Worm (Caenorhabditis elegans) whole organism, L4 larva: ENCODE measurements around the gene unc-104.

ENCODE experiments used
- aha-1 ChIP-seq: fragments of 150-350 bp; peaks from one replicate; lab custom pipeline; 2014; ENCODE audit warnings: missing biosample characterization, missing genetic modification characterization
- ceh-32 ChIP-seq: sonication (generic microtip); optimal IDR thresholded peaks from 2 replicates; lab custom pipeline; 2016; ENCODE audit warnings: mild to moderate bottlenecking, missing genetic modification characterization, missing compliant biosample characterization; ENCODE audit not compliant: poor library complexity
- dmd-6 ChIP-seq: fragments of 200-800 bp; sonication (Bioruptor generic); IDR thresholded peaks from 2 replicates; pipeline ENCODE4 v1.3.6; 2022; ENCODE audit warnings: missing genetic modification reagents, missing genetic modification characterization, missing compliant biosample characterization
- nhr-11 ChIP-seq: fragments of 150-350 bp; optimal IDR thresholded peaks from 2 replicates; lab custom pipeline; 2014; ENCODE audit warnings: missing biosample characterization, missing genetic modification characterization
- nhr-237 ChIP-seq: sonication (generic microtip); optimal IDR thresholded peaks from 2 replicates; lab custom pipeline; 2017; ENCODE audit warnings: missing biosample characterization, missing genetic modification characterization
- nhr-48 ChIP-seq: sonication (generic microtip); optimal IDR thresholded peaks from 2 replicates; lab custom pipeline; 2016; ENCODE audit warnings: mild to moderate bottlenecking, missing genetic modification characterization, missing compliant biosample characterization
- pqm-1 ChIP-seq: sonication (generic microtip); optimal IDR thresholded peaks from 2 replicates; lab custom pipeline; 2017; ENCODE audit warnings: missing biosample characterization, missing genetic modification characterization
- skn-1 ChIP-seq: fragments of 150-350 bp; optimal IDR thresholded peaks from 2 replicates; lab custom pipeline; 2014; ENCODE audit warnings: missing biosample characterization, missing genetic modification characterization
- unc-39 ChIP-seq: sonication (generic microtip); optimal IDR thresholded peaks from 2 replicates; lab custom pipeline; 2017; ENCODE audit warnings: missing biosample characterization, missing genetic modification characterization
- zip-2 ChIP-seq: fragments of 150-350 bp; optimal IDR thresholded peaks from 2 replicates; lab custom pipeline; 2014; ENCODE audit warnings: missing biosample characterization, missing genetic modification characterization

- no peak for TF ChIP-seq nhr-237 (tag; lab: Kevin White, UChicago)
- TF ChIP-seq nhr-11 = no peak
- no peak for TF ChIP-seq nhr-48
- TF ChIP-seq zip-2 = no peak
- no peak for TF ChIP-seq pqm-1
- TF ChIP-seq unc-39 = no peak
- no peak for TF ChIP-seq skn-1 (tag; lab: Kevin White, UChicago)
- TF ChIP-seq dmd-6 = no peak
- TF ChIP-seq aha-1 = no peak
- no peak for TF ChIP-seq ceh-32
These were observed 58.9 kb downstream of the unc-104 start, which contains the start of gene ZK1127.4 for ce11 chrII:7053649-7054048.
